Worm (Caenorhabditis elegans): ENCODE data around the gene sir-2.2.

sir-2.2 gene

DNA sequence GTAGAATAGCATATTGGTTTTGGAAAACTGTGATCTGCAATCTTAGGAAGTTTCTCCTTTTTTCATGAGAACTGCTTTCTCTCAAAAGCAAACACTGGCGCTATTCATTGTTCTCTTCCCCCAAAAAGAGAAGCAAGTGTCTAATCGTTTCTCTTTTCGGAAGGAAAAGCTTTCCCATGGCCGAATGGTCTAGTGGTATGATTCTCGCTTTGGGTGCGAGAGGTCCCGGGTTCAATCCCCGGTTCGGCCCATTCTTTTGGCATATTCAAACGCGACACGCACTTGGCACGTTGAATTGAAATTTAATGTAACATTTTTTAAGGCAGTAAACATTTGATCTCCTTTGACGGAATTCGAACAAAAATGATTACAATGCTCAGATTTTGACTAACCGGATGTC lies 20.0 kb upstream of the sir-2.2 start (continued):
- TF ChIP-seq nhr-10 (tag; optimal IDR thresholded peaks at IDR 0.05) = no peak
- TF ChIP-seq aly-2 (tag; optimal IDR thresholded peaks at IDR 0.05) = no peak
- no peak for TF ChIP-seq ceh-44 (GFP tag; IDR thresholded peaks at IDR 0.05)
- no peak for TF ChIP-seq ceh-28 (tag; optimal IDR thresholded peaks at IDR 0.05)
- TF ChIP-seq nhr-41 (GFP tag; IDR thresholded peaks at IDR 0.05) = no peak
- no peak for TF ChIP-seq F10B5.3 (tag; optimal IDR thresholded peaks at IDR 0.05)
- no peak for TF ChIP-seq mxl-2 (GFP tag; conservative IDR thresholded peaks at IDR 0.05)
- no peak for TF ChIP-seq F49E8.2 (tag; optimal IDR thresholded peaks at IDR 0.05; ENCODE audit: borderline replicate concordance)
- no peak for TF ChIP-seq snpc-4 (tag; optimal IDR thresholded peaks at IDR 0.05)
- no peak for TF ChIP-seq mep-1 (tag; optimal IDR thresholded peaks at IDR 0.05)
- TF ChIP-seq nhr-42 (GFP tag; IDR thresholded peaks at IDR 0.05) = no peak
- TF ChIP-seq T26A8.4 (GFP tag; IDR thresholded peaks at IDR 0.05) = 0 out of 2 replicates have a peak, but pooled peaks have one; percentile 11
- no peak for TF ChIP-seq zip-2 (tag; optimal IDR thresholded peaks at IDR 0.05)
- no peak for TF ChIP-seq lir-3 (tag; optimal IDR thresholded peaks at IDR 0.05)
- TF ChIP-seq lin-13 (GFP tag; optimal IDR thresholded peaks at IDR 0.05) = no peak
- no peak for TF ChIP-seq nhr-111 (GFP tag; optimal IDR thresholded peaks at IDR 0.05)
- no peak for TF ChIP-seq lin-39 (tag; optimal IDR thresholded peaks at IDR 0.05)
- TF ChIP-seq dmd-8 (GFP tag; IDR thresholded peaks at IDR 0.05) = no peak
- TF ChIP-seq gei-8 (GFP tag; optimal IDR thresholded peaks at IDR 0.05) = no peak
- TF ChIP-seq F26F4.8 (GFP tag; conservative IDR thresholded peaks at IDR 0.05) = no peak
- no peak for TF ChIP-seq lsy-2 (tag; optimal IDR thresholded peaks at IDR 0.05)
- TF ChIP-seq pha-4 (GFP tag; IDR thresholded peaks at IDR 0.05) = peak; percentile 62; the same call in 1 of the 2 replicates
- TF ChIP-seq pha-4 (tag; optimal IDR thresholded peaks at IDR 0.05) = no peak
- TF ChIP-seq fos-1 (tag; optimal IDR thresholded peaks at IDR 0.05) = no peak
- peak; percentile 10 for TF ChIP-seq dve-1 (tag; optimal IDR thresholded peaks at IDR 0.05; ENCODE audit: insufficient read depth)
- no peak for TF ChIP-seq lin-29 (GFP tag; IDR thresholded peaks at IDR 0.05)
- no peak for TF ChIP-seq skn-1 (tag; optimal IDR thresholded peaks at IDR 0.05)
- no peak for TF ChIP-seq ztf-7 (tag; optimal IDR thresholded peaks at IDR 0.05)
- TF ChIP-seq Y5F2A.4 (GFP tag; optimal IDR thresholded peaks at IDR 0.05) = no peak
- peak; percentile 38; the same call in 1 of the 2 replicates for TF ChIP-seq vab-7 (GFP tag; IDR thresholded peaks at IDR 0.05)
- no peak for TF ChIP-seq php-3 (GFP tag; IDR thresholded peaks at IDR 0.05)
- TF ChIP-seq lim-7 (GFP tag; IDR thresholded peaks at IDR 0.05) = peak; percentile 74
- TF ChIP-seq dmd-9 (GFP tag; IDR thresholded peaks at IDR 0.05) = no peak
- no peak for TF ChIP-seq lin-15B (tag; optimal IDR thresholded peaks at IDR 0.05)
- TF ChIP-seq zag-1 (tag; optimal IDR thresholded peaks at IDR 0.05) = no peak
- no peak for TF ChIP-seq nhr-28 (tag; optimal IDR thresholded peaks at IDR 0.05)
- peak; percentile 10 for TF ChIP-seq nhr-102 (tag; optimal IDR thresholded peaks at IDR 0.05)
- TF ChIP-seq mes-2 (tag; optimal IDR thresholded peaks at IDR 0.05; ENCODE audit: poor library complexity, severe bottlenecking) = peak; percentile 41
- no peak for TF ChIP-seq nhr-25 (tag; optimal IDR thresholded peaks at IDR 0.05; ENCODE audit: borderline replicate concordance, insufficient read depth)
- TF ChIP-seq lin-1 (GFP tag; IDR thresholded peaks at IDR 0.05) = no peak
- TF ChIP-seq unc-62 (GFP tag; optimal IDR thresholded peaks at IDR 0.05 in 1 of 2) = no peak
- no peak for TF ChIP-seq unc-62 (tag; optimal IDR thresholded peaks at IDR 0.05)
- no peak for TF ChIP-seq saeg-2 (GFP tag; IDR thresholded peaks at IDR 0.05)
- TF ChIP-seq nhr-76 (tag; optimal IDR thresholded peaks at IDR 0.05) = no peak
- peak; percentile 6 for TF ChIP-seq mxl-3 (GFP tag; optimal IDR thresholded peaks at IDR 0.05)
- no peak for TF ChIP-seq F37D6.2 (tag; optimal IDR thresholded peaks at IDR 0.05)
- peak; percentile 40 for TF ChIP-seq nhr-48 (tag; optimal IDR thresholded peaks at IDR 0.05)
- no peak for TF ChIP-seq aha-1 (tag)
- TF ChIP-seq ZK546.5 (tag; optimal IDR thresholded peaks at IDR 0.05) = no peak
- no peak for TF ChIP-seq ceh-62 (tag; optimal IDR thresholded peaks at IDR 0.05)
- no peak for TF ChIP-seq tra-1 (GFP tag; IDR thresholded peaks at IDR 0.05)
- TF ChIP-seq pqm-1 (tag; optimal IDR thresholded peaks at IDR 0.05) = no peak
- TF ChIP-seq T20F7.1 (GFP tag; optimal IDR thresholded peaks at IDR 0.05) = no peak
